Worm (Caenorhabditis elegans) whole organism, L2 larva: ENCODE results near the gene cal-3.

Source experiments
- elt-1 ChIP-seq: fragments of 150-350 bp; optimal IDR thresholded peaks from 2 replicates; lab custom pipeline; 2014; ENCODE audit warnings: missing biosample characterization, missing genetic modification characterization
- lin-13 ChIP-seq: fragments of 150-350 bp; optimal IDR thresholded peaks from 2 replicates; lab custom pipeline; 2014; ENCODE audit warnings: missing biosample characterization, missing genetic modification reagents, missing genetic modification characterization
- nhr-11 ChIP-seq: fragments of 150-350 bp; optimal IDR thresholded peaks from 2 replicates; lab custom pipeline; 2014; ENCODE audit warnings: missing biosample characterization, missing genetic modification characterization
- nhr-77 ChIP-seq: fragments of 150-350 bp; optimal IDR thresholded peaks from 2 replicates; lab custom pipeline; 2014; ENCODE audit warnings: missing biosample characterization, missing genetic modification characterization
- ztf-4 ChIP-seq: fragments of 150-350 bp; optimal IDR thresholded peaks from 2 replicates; lab custom pipeline; 2014; ENCODE audit warnings: missing biosample characterization, missing genetic modification characterization

ce11 chrIV:3841607-3842006 lies 6.6 kb upstream of the cal-3 start:
- TF ChIP-seq nhr-77 (no peak), ztf-4 (tag; lab: Kevin White, UChicago) (no peak), lin-13 (GFP tag; lab: Kevin White, UChicago) (no peak), elt-1 (tag; lab: Kevin White, UChicago) (no peak), nhr-11 (no peak)
